Fruit fly (Drosophila melanogaster) whole organism, prepupa: ENCODE data around the gene tal-AA.

Source experiments
- Blimp-1 ChIP-seq: fragments of 200-800 bp; sonication (Bioruptor generic); optimal IDR thresholded peaks from 3 replicates; lab custom pipeline; 2017; ENCODE audit warnings: missing biosample characterization, missing genetic modification characterization, mild to moderate bottlenecking, moderate library complexity, missing genetic modification reagents
- CG10631 ChIP-seq: fragments of 200-800 bp; sonication (Bioruptor generic); optimal IDR thresholded peaks from 2 replicates; lab custom pipeline; 2016; ENCODE audit warnings: missing biosample characterization, missing genetic modification characterization
- CG10669 ChIP-seq: fragments of 200-800 bp; sonication (Bioruptor generic); optimal IDR thresholded peaks from 3 replicates; lab custom pipeline; 2018; ENCODE audit warnings: missing biosample characterization, mild to moderate bottlenecking, missing genetic modification characterization, moderate library complexity
- CG11294 ChIP-seq: fragments of 200-800 bp; sonication (Bioruptor generic); IDR thresholded peaks from 2 replicates; pipeline ENCODE4 v1.3.6; 2022; ENCODE audit warnings: missing biosample characterization, missing genetic modification characterization
- CG11902 ChIP-seq: fragments of 200-800 bp; sonication (Bioruptor generic); optimal IDR thresholded peaks from 3 replicates; lab custom pipeline; 2016; ENCODE audit warnings: missing biosample characterization, missing genetic modification characterization
- CG15336 ChIP-seq: fragments of 200-800 bp; sonication (Bioruptor generic); IDR thresholded peaks from 2 replicates; pipeline ENCODE4 v1.3.6; 2022; ENCODE audit warnings: missing biosample characterization, missing genetic modification characterization
- CG1621 ChIP-seq: fragments of 200-800 bp; sonication (Bioruptor generic); optimal IDR thresholded peaks from 3 replicates; lab custom pipeline; 2018; ENCODE audit warnings: missing biosample characterization, mild to moderate bottlenecking, missing genetic modification characterization
- CG16779 ChIP-seq: fragments of 200-800 bp; sonication (Bioruptor generic); optimal IDR thresholded peaks from 3 replicates; lab custom pipeline; 2017; ENCODE audit warnings: missing biosample characterization, mild to moderate bottlenecking, missing genetic modification characterization
- CG31627 ChIP-seq: fragments of 200-800 bp; sonication (Bioruptor generic); optimal IDR thresholded peaks from 3 replicates; lab custom pipeline; 2016; ENCODE audit warnings: missing biosample characterization, missing genetic modification characterization
- CG32006 ChIP-seq: fragments of 200-800 bp; sonication (Bioruptor generic); optimal IDR thresholded peaks from 3 replicates; lab custom pipeline; 2017; ENCODE audit warnings: missing biosample characterization, mild to moderate bottlenecking, missing genetic modification characterization
- CG34406 ChIP-seq: fragments of 200-800 bp; sonication (Bioruptor generic); optimal IDR thresholded peaks from 3 replicates; lab custom pipeline; 2016; ENCODE audit warnings: missing biosample characterization, missing genetic modification characterization
- CG3919 ChIP-seq: fragments of 200-800 bp; sonication (Bioruptor generic); optimal IDR thresholded peaks from 3 replicates; lab custom pipeline; 2016; ENCODE audit warnings: missing biosample characterization, missing genetic modification characterization
- CG4318 ChIP-seq: fragments of 200-800 bp; sonication (Bioruptor generic); optimal IDR thresholded peaks from 3 replicates; lab custom pipeline; 2017; ENCODE audit warnings: missing biosample characterization, mild to moderate bottlenecking, missing genetic modification characterization
- CG6163 ChIP-seq: fragments of 200-800 bp; sonication (Bioruptor generic); IDR thresholded peaks from 3 replicates; pipeline ENCODE4 v1.3.6; 2022; ENCODE audit warnings: missing biosample characterization, missing genetic modification characterization
- CG6276 ChIP-seq: fragments of 200-800 bp; sonication (Bioruptor generic); optimal IDR thresholded peaks from 2 replicates; lab custom pipeline; 2017; ENCODE audit warnings: missing biosample characterization, mild to moderate bottlenecking, missing genetic modification characterization
- CG6808 ChIP-seq: fragments of 200-800 bp; sonication (Bioruptor generic); optimal IDR thresholded peaks from 3 replicates; lab custom pipeline; 2017; ENCODE audit warnings: missing biosample characterization, missing genetic modification characterization, mild to moderate bottlenecking, moderate library complexity, missing genetic modification reagents
- CG6854 ChIP-seq: fragments of 200-800 bp; sonication (Bioruptor generic); optimal IDR thresholded peaks from 2 replicates; lab custom pipeline; 2017; ENCODE audit warnings: missing biosample characterization, mild to moderate bottlenecking, missing genetic modification characterization
- CG7368 ChIP-seq: fragments of 200-800 bp; sonication (Bioruptor generic); optimal IDR thresholded peaks from 3 replicates; lab custom pipeline; 2016; ENCODE audit warnings: missing biosample characterization, missing genetic modification characterization
- CG8319 ChIP-seq: fragments of 200-800 bp; sonication (Bioruptor generic); optimal IDR thresholded peaks from 3 replicates; lab custom pipeline; 2016; ENCODE audit warnings: missing biosample characterization, missing genetic modification characterization
- CG8632 ChIP-seq: fragments of 200-800 bp; sonication (Bioruptor generic); optimal IDR thresholded peaks from 3 replicates; lab custom pipeline; 2016; ENCODE audit warnings: missing biosample characterization, missing genetic modification characterization
- CG9139 ChIP-seq: fragments of 200-800 bp; sonication (Bioruptor generic); optimal IDR thresholded peaks from 3 replicates; lab custom pipeline; 2017; ENCODE audit warnings: missing biosample characterization, mild to moderate bottlenecking, missing genetic modification characterization
- Eip75B ChIP-seq: fragments of 200-800 bp; sonication (Bioruptor generic); optimal IDR thresholded peaks from 3 replicates; lab custom pipeline; 2016; ENCODE audit warnings: missing biosample characterization, missing genetic modification characterization
- Eip78C ChIP-seq: fragments of 200-800 bp; sonication (Bioruptor generic); peaks from one replicate; lab custom pipeline; 2016; ENCODE audit warnings: missing biosample characterization, missing genetic modification characterization
- Eip93F ChIP-seq: fragments of 200-800 bp; sonication (Bioruptor generic); optimal IDR thresholded peaks from 2 replicates; lab custom pipeline; 2016; ENCODE audit warnings: missing biosample characterization, mild to moderate bottlenecking, missing genetic modification characterization
- Ets21C ChIP-seq: fragments of 200-800 bp; sonication (Bioruptor generic); optimal IDR thresholded peaks from 3 replicates; lab custom pipeline; 2016; ENCODE audit warnings: missing biosample characterization, missing genetic modification characterization
- Ets96B ChIP-seq: fragments of 200-800 bp; optimal IDR thresholded peaks from 2 replicates; lab custom pipeline; 2019; ENCODE audit warnings: missing biosample characterization, mild to moderate bottlenecking, missing genetic modification characterization, moderate library complexity
- Gug ChIP-seq: fragments of 200-800 bp; sonication (Bioruptor generic); IDR thresholded peaks from 2 replicates; pipeline ENCODE4 v1.3.6; 2022; ENCODE audit warnings: missing biosample characterization, missing genetic modification characterization
- Hr38 ChIP-seq: sonication (Bioruptor generic); optimal IDR thresholded peaks from 2 replicates; lab custom pipeline; 2016; ENCODE audit warnings: missing biosample characterization, missing genetic modification characterization
- Hr39 ChIP-seq: fragments of 200-800 bp; sonication (Bioruptor generic); optimal IDR thresholded peaks from 2 replicates; lab custom pipeline; 2016; ENCODE audit warnings: missing biosample characterization, missing genetic modification characterization
- Hr4 ChIP-seq: fragments of 200-800 bp; sonication (Bioruptor generic); optimal IDR thresholded peaks from 3 replicates; lab custom pipeline; 2016; ENCODE audit warnings: missing biosample characterization, missing genetic modification characterization
- Met ChIP-seq: fragments of 200-800 bp; sonication (Bioruptor generic); optimal IDR thresholded peaks from 3 replicates; lab custom pipeline; 2016; ENCODE audit warnings: missing biosample characterization, missing genetic modification characterization
- OdsH ChIP-seq: fragments of 200-800 bp; sonication (Bioruptor generic); optimal IDR thresholded peaks from 3 replicates; lab custom pipeline; 2016; ENCODE audit warnings: missing biosample characterization, missing genetic modification characterization
- Smox ChIP-seq: fragments of 200-800 bp; sonication (Bioruptor generic); optimal IDR thresholded peaks from 3 replicates; lab custom pipeline; 2016; ENCODE audit warnings: missing biosample characterization, missing genetic modification characterization
- Sox102F ChIP-seq: fragments of 200-800 bp; sonication (Bioruptor generic); optimal IDR thresholded peaks from 2 replicates; lab custom pipeline; 2016; ENCODE audit warnings: missing biosample characterization, mild to moderate bottlenecking, missing genetic modification characterization
- Sox14 ChIP-seq: fragments of 200-800 bp; sonication (Bioruptor generic); optimal IDR thresholded peaks from 3 replicates; lab custom pipeline; 2016; ENCODE audit warnings: missing biosample characterization, missing genetic modification characterization
- Sox15 ChIP-seq: fragments of 200-800 bp; sonication (Bioruptor generic); optimal IDR thresholded peaks from 3 replicates; lab custom pipeline; 2016; ENCODE audit warnings: missing biosample characterization, missing genetic modification characterization
- cyc ChIP-seq: fragments of 200-800 bp; sonication (Bioruptor generic); optimal IDR thresholded peaks from 3 replicates; lab custom pipeline; 2016; ENCODE audit warnings: missing biosample characterization, missing genetic modification characterization
- dac ChIP-seq: fragments of 200-800 bp; sonication (Bioruptor generic); optimal IDR thresholded peaks from 2 replicates; lab custom pipeline; 2017; ENCODE audit warnings: missing biosample characterization, mild to moderate bottlenecking, missing genetic modification characterization
- dsx ChIP-seq: fragments of 200-800 bp; optimal IDR thresholded peaks from 3 replicates; lab custom pipeline; 2019; ENCODE audit warnings: missing biosample characterization, mild to moderate bottlenecking, missing genetic modification characterization, moderate library complexity; ENCODE audit not compliant: poor library complexity, severe bottlenecking
- eg ChIP-seq: fragments of 200-800 bp; sonication (Bioruptor generic); IDR thresholded peaks from 3 replicates; pipeline ENCODE4 v1.3.6; 2022; ENCODE audit warnings: missing biosample characterization, missing genetic modification characterization
- esn ChIP-seq: fragments of 200-800 bp; sonication (Bioruptor generic); optimal IDR thresholded peaks from 2 replicates; lab custom pipeline; 2016; ENCODE audit warnings: missing biosample characterization, mild to moderate bottlenecking, missing genetic modification characterization, moderate library complexity
- fd59A ChIP-seq: fragments of 200-800 bp; sonication (Bioruptor generic); optimal IDR thresholded peaks from 2 replicates; lab custom pipeline; 2017; ENCODE audit warnings: missing biosample characterization, mild to moderate bottlenecking, missing genetic modification characterization, missing genetic modification reagents
- fd85E ChIP-seq: fragments of 200-800 bp; sonication (Bioruptor generic); optimal IDR thresholded peaks from 3 replicates; lab custom pipeline; 2016; ENCODE audit warnings: missing biosample characterization, missing genetic modification characterization
- fkh ChIP-seq: fragments of 200-800 bp; sonication (Bioruptor generic); optimal IDR thresholded peaks from 3 replicates; lab custom pipeline; 2017; ENCODE audit warnings: missing biosample characterization, mild to moderate bottlenecking, missing genetic modification characterization, moderate library complexity
- lz ChIP-seq: fragments of 200-800 bp; sonication (Bioruptor generic); optimal IDR thresholded peaks from 3 replicates; lab custom pipeline; 2016; ENCODE audit warnings: missing biosample characterization, missing genetic modification characterization
- net ChIP-seq: fragments of 200-800 bp; sonication (Bioruptor generic); optimal IDR thresholded peaks from 3 replicates; lab custom pipeline; 2016; ENCODE audit warnings: missing biosample characterization, missing genetic modification characterization
- pdm3 ChIP-seq: fragments of 200-800 bp; sonication (Bioruptor generic); optimal IDR thresholded peaks from 3 replicates; lab custom pipeline; 2016; ENCODE audit warnings: missing biosample characterization, missing genetic modification characterization
- spab ChIP-seq: fragments of 200-800 bp; sonication (Bioruptor generic); optimal IDR thresholded peaks from 2 replicates; lab custom pipeline; 2017; ENCODE audit warnings: missing biosample characterization, mild to moderate bottlenecking, missing genetic modification characterization, missing genetic modification reagents
- ss ChIP-seq, 2 experiments: fragments of 200-800 bp; sonication (Bioruptor generic); optimal IDR thresholded peaks; 2 replicates in 1 of 2; 3 replicates in 1 of 2; lab custom pipeline; 2017 to 2018; ENCODE audit warnings: mild to moderate bottlenecking in 2 of 2, missing biosample characterization in 2 of 2, missing genetic modification characterization in 2 of 2, moderate library complexity in 1 of 2
- svp ChIP-seq: fragments of 200-800 bp; sonication (Bioruptor generic); peaks from one replicate; lab custom pipeline; 2016; ENCODE audit warnings: missing biosample characterization, missing genetic modification characterization
- topi ChIP-seq: fragments of 200-800 bp; sonication (Bioruptor generic); optimal IDR thresholded peaks from 3 replicates; lab custom pipeline; 2016; ENCODE audit warnings: missing biosample characterization, missing genetic modification characterization
- vri ChIP-seq: fragments of 200-800 bp; sonication (Bioruptor generic); optimal IDR thresholded peaks from 3 replicates; lab custom pipeline; 2016; ENCODE audit warnings: missing biosample characterization, mild to moderate bottlenecking, missing genetic modification characterization

Gene tal-AA

DNA sequence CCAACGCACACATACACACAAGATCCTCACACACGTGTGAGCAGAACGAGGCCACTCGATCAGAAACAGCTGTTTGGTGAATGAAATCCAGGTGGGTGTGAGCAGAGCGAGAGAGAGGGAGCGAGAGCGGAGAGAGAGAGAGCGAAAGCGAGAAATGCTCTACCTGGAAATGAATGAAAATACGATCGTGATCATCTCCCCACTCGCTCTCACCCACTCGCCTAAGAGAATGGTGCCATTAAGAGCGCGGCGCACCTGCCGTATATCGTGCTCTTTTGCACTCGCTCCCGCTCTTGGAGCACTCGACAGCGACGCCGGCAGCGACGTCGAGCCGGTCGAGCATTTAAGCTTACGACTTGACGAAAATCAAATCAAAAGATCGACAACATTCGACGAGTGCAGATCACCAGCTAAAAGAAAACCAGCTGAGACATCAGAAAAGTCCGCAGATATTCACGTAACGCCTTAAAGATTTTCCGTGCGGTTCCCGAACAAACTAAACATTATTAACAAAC lies at the start of gene tal-AA, which contains the start of the genes tal-1A, tal-2A and tal-3A:
tal-AA (plus strand) TSS at position 374 of the 515 bp plus-strand sequence.
tal-1A (plus strand) TSS at position 374 of the 515 bp plus-strand sequence.
tal-2A (plus strand) TSS at position 374 of the 515 bp plus-strand sequence.
tal-3A (plus strand) TSS at position 374 of the 515 bp plus-strand sequence.
- TF ChIP-seq Met (GFP tag; lab: Kevin White, UChicago) = peak; percentile 11
- peak; percentile 7 for TF ChIP-seq CG7368 (GFP tag; lab: Kevin White, UChicago)
- no peak for TF ChIP-seq Hr38 (GFP tag; lab: Kevin White, UChicago)
- TF ChIP-seq spab (GFP tag; lab: Kevin White, UChicago) = no peak
- TF ChIP-seq pdm3 (GFP tag; lab: Kevin White, UChicago) = no peak
- TF ChIP-seq CG8632 (GFP tag; lab: Kevin White, UChicago) = peak; percentile 25
- peak; percentile 57; the same call in 2 of the 3 replicates for TF ChIP-seq CG6163 (GFP tag; lab: Robert Waterston, UW)
- no peak for TF ChIP-seq CG11902 (GFP tag; lab: Kevin White, UChicago)
- peak; percentile 63 for TF ChIP-seq CG6276 (GFP tag; lab: Kevin White, UChicago)
- no peak for TF ChIP-seq CG1621 (tag; lab: Kevin White, UChicago)
- no peak for TF ChIP-seq topi (GFP tag; lab: Kevin White, UChicago)
- TF ChIP-seq Ets21C (GFP tag; lab: Kevin White, UChicago) = no peak
- peak; percentile 60 for TF ChIP-seq vri (GFP tag; lab: Kevin White, UChicago)
- TF ChIP-seq CG4318 (GFP tag; lab: Kevin White, UChicago) = no peak
- no peak for TF ChIP-seq CG10669 (GFP tag; lab: Kevin White, UChicago)
- TF ChIP-seq dsx = peak; percentile 30
- TF ChIP-seq Eip75B (GFP tag; lab: Kevin White, UChicago) = peak; percentile 60
- TF ChIP-seq lz (GFP tag; lab: Kevin White, UChicago) = no peak
- no peak for TF ChIP-seq CG8319
- no peak for TF ChIP-seq Hr4
- peak; percentile 18 for TF ChIP-seq CG6808 (GFP tag; lab: Kevin White, UChicago)
- no peak for TF ChIP-seq Blimp-1
- no peak for TF ChIP-seq fd59A (GFP tag; lab: Kevin White, UChicago)
- TF ChIP-seq Eip78C = peak; percentile 84
- peak; percentile 51 for TF ChIP-seq CG9139
- TF ChIP-seq CG31627 = no peak
- no peak for TF ChIP-seq CG32006 (GFP tag; lab: Kevin White, UChicago)
- peak; percentile 61 for TF ChIP-seq CG16779 (tag; lab: Kevin White, UChicago)
- peak; percentile 62 for TF ChIP-seq ss (GFP tag; optimal IDR thresholded peaks at IDR 0.05; lab: Kevin White, UChicago)
- TF ChIP-seq Sox15 (GFP tag; lab: Kevin White, UChicago) = no peak
- TF ChIP-seq CG6854 (GFP tag; lab: Kevin White, UChicago) = peak; percentile 75
- TF ChIP-seq eg (GFP tag; lab: Robert Waterston, UW) = peak; percentile 76; the same call in 2 of the 3 replicates
- TF ChIP-seq Gug (GFP tag; lab: Robert Waterston, UW) = no peak
- TF ChIP-seq cyc = peak; percentile 8
- peak; percentile 23 for TF ChIP-seq Smox (GFP tag; lab: Kevin White, UChicago)
- peak; percentile 23 for TF ChIP-seq fkh (GFP tag; lab: Kevin White, UChicago)
- TF ChIP-seq Hr39 (GFP tag; lab: Kevin White, UChicago) = no peak
- TF ChIP-seq CG3919 (GFP tag; lab: Kevin White, UChicago) = peak; percentile 51
- no peak for TF ChIP-seq OdsH (GFP tag; lab: Kevin White, UChicago)
- peak; percentile 21 for TF ChIP-seq Sox14
- peak; percentile 30 for TF ChIP-seq fd85E (GFP tag; lab: Kevin White, UChicago)
- TF ChIP-seq esn (GFP tag; lab: Kevin White, UChicago) = peak; percentile 56
- no peak for TF ChIP-seq CG10631 (GFP tag; lab: Kevin White, UChicago)
- TF ChIP-seq Ets96B (tag; lab: Kevin White, UChicago) = no peak
- no peak for TF ChIP-seq dac (GFP tag; lab: Kevin White, UChicago)
- TF ChIP-seq CG15336 = peak; percentile 74
- TF ChIP-seq Sox102F = peak; percentile 79
- peak; percentile 75 for TF ChIP-seq Eip93F (GFP tag; lab: Kevin White, UChicago)
- TF ChIP-seq svp (GFP tag; lab: Kevin White, UChicago) = peak; percentile 83
- peak; percentile 64 for TF ChIP-seq net (GFP tag; lab: Kevin White, UChicago)
- no peak for TF ChIP-seq CG11294 (GFP tag; lab: Robert Waterston, UW)
- peak; percentile 4 for TF ChIP-seq CG34406
